Fruit fly (Drosophila melanogaster) whole organism, embryonic: ENCODE data around the gene CG12289.

ENCODE experiments used
- Awh ChIP-seq: fragments of 200-800 bp; sonication (Bioruptor generic); IDR thresholded peaks from 2 replicates; pipeline ENCODE4, ENCODE4 v1.3.6; 2022; ENCODE audit warnings: missing biosample characterization, missing genetic modification characterization
- CG10959 ChIP-seq: fragments of 200-800 bp; sonication (Bioruptor generic); IDR thresholded peaks from 2 replicates; pipeline ENCODE4 v1.3.6; 2022; ENCODE audit warnings: missing biosample characterization, missing genetic modification characterization
- CG11504 ChIP-seq: fragments of 200-800 bp; sonication (Bioruptor generic); optimal IDR thresholded peaks from 3 replicates; lab custom pipeline; 2019; ENCODE audit warnings: missing biosample characterization, mild to moderate bottlenecking, missing genetic modification characterization, moderate library complexity
- CG11560 ChIP-seq: fragments of 200-800 bp; sonication (Bioruptor generic); IDR thresholded peaks from 3 replicates; pipeline ENCODE4 v1.3.6; 2022; ENCODE audit warnings: missing biosample characterization, missing genetic modification characterization
- CG11696 ChIP-seq: fragments of 200-800 bp; sonication (Bioruptor generic); IDR thresholded peaks from 2 replicates; pipeline ENCODE4 v1.3.6; 2022; ENCODE audit warnings: missing biosample characterization, missing genetic modification characterization
- CG13894 ChIP-seq: fragments of 200-800 bp; sonication (Bioruptor generic); optimal IDR thresholded peaks from 3 replicates; lab custom pipeline; 2018; ENCODE audit warnings: missing biosample characterization, mild to moderate bottlenecking, missing genetic modification characterization, moderate library complexity
- CG17829 ChIP-seq: fragments of 200-800 bp; optimal IDR thresholded peaks from 2 replicates; lab custom pipeline; 2019; ENCODE audit warnings: missing biosample characterization, mild to moderate bottlenecking, missing genetic modification characterization, moderate library complexity
- CG18262 ChIP-seq: fragments of 200-800 bp; optimal IDR thresholded peaks from 3 replicates; lab custom pipeline; 2019; ENCODE audit warnings: missing biosample characterization, mild to moderate bottlenecking, missing genetic modification characterization, moderate library complexity
- CG1832 ChIP-seq: fragments of 200-800 bp; sonication (Bioruptor generic); optimal IDR thresholded peaks from 2 replicates; lab custom pipeline; 2017; ENCODE audit warnings: missing biosample characterization, mild to moderate bottlenecking, missing genetic modification characterization, inconsistent platforms
- CG18619 ChIP-seq: fragments of 200-800 bp; sonication (Bioruptor generic); optimal IDR thresholded peaks from 3 replicates; lab custom pipeline; 2017; ENCODE audit warnings: missing biosample characterization, mild to moderate bottlenecking, missing genetic modification characterization
- CG30020 ChIP-seq: fragments of 200-800 bp; optimal IDR thresholded peaks from 2 replicates; lab custom pipeline; 2019; ENCODE audit warnings: missing biosample characterization, mild to moderate bottlenecking, missing genetic modification characterization, moderate library complexity
- CG6272 ChIP-seq: fragments of 200-800 bp; sonication (Bioruptor generic); IDR thresholded peaks from 2 replicates; pipeline ENCODE4 v1.3.6; 2022; ENCODE audit warnings: missing biosample characterization, missing genetic modification characterization
- CG6689 ChIP-seq: fragments of 200-800 bp; sonication (Bioruptor generic); IDR thresholded peaks from 2 replicates; pipeline ENCODE4 v1.3.6; 2022; ENCODE audit warnings: missing biosample characterization, missing genetic modification characterization
- CG7839 ChIP-seq: fragments of 200-800 bp; sonication (Bioruptor generic); optimal IDR thresholded peaks from 3 replicates; lab custom pipeline; 2018; ENCODE audit warnings: missing biosample characterization, mild to moderate bottlenecking, missing genetic modification characterization, moderate library complexity
- CG8924 ChIP-seq: fragments of 200-800 bp; optimal IDR thresholded peaks from 3 replicates; lab custom pipeline; 2019; ENCODE audit warnings: missing biosample characterization, mild to moderate bottlenecking, missing genetic modification characterization, moderate library complexity
- Dfd ChIP-seq, 2 experiments: fragments of >200 bp; optimal IDR thresholded peaks; 2 replicates each; lab custom pipeline; 2017; ENCODE audit warnings: missing biosample characterization in 2 of 2, missing genetic modification characterization in 2 of 2
- Dll ChIP-seq: fragments of 200-800 bp; sonication (Bioruptor generic); IDR thresholded peaks from 4 replicates; pipeline ENCODE4 v1.3.6; 2022; ENCODE audit warnings: missing biosample characterization, missing genetic modification characterization; ENCODE audit not compliant: partially characterized antibody
- E2f1 ChIP-seq: fragments of 200-800 bp; sonication (Bioruptor generic); IDR thresholded peaks from 2 replicates; pipeline ENCODE4 v1.3.6; 2022; ENCODE audit warnings: missing biosample characterization, missing genetic modification characterization
- H15 ChIP-seq: fragments of 200-800 bp; sonication (Bioruptor generic); IDR thresholded peaks from 3 replicates; pipeline ENCODE4 v1.3.6; 2022; ENCODE audit warnings: missing biosample characterization, missing genetic modification characterization
- HLH3B ChIP-seq: fragments of 200-800 bp; sonication (Bioruptor generic); IDR thresholded peaks from 2 replicates; pipeline ENCODE4 v1.3.6; 2022; ENCODE audit warnings: missing biosample characterization, missing genetic modification characterization
- Lpt ChIP-seq: fragments of >200 bp; optimal IDR thresholded peaks from 2 replicates; lab custom pipeline; 2018; ENCODE audit warnings: missing biosample characterization, missing genetic modification characterization
- Sox102F ChIP-seq: fragments of 200-800 bp; sonication (Bioruptor generic); optimal IDR thresholded peaks from 2 replicates; lab custom pipeline; 2018; ENCODE audit warnings: missing biosample characterization, mild to moderate bottlenecking, missing genetic modification characterization, moderate library complexity
- Stat92E ChIP-seq, 3 experiments: fragments of >200 bp in 2 of 3; fragments of 200-800 bp in 1 of 3; sonication (Bioruptor generic) in 1 of 3; optimal IDR thresholded peaks; 2 replicates each; lab custom pipeline; 2017 to 2019; ENCODE audit warnings: missing biosample characterization in 3 of 3, missing genetic modification characterization in 3 of 3, mild to moderate bottlenecking in 1 of 3, moderate library complexity in 1 of 3
- Vsx1 ChIP-seq: fragments of 200-800 bp; sonication (Bioruptor generic); optimal IDR thresholded peaks from 2 replicates; lab custom pipeline; 2017; ENCODE audit warnings: missing biosample characterization, mild to moderate bottlenecking, missing genetic modification characterization, missing genetic modification reagents
- ab ChIP-seq: fragments of 200-800 bp; sonication (Bioruptor generic); optimal IDR thresholded peaks from 2 replicates; lab custom pipeline; 2016; ENCODE audit warnings: missing biosample characterization, missing genetic modification characterization
- abd-A ChIP-seq: fragments of 200-800 bp; sonication (Bioruptor generic); optimal IDR thresholded peaks from 3 replicates; lab custom pipeline; 2019; ENCODE audit warnings: missing biosample characterization, mild to moderate bottlenecking, missing genetic modification characterization, moderate library complexity
- ara ChIP-seq: fragments of 200-800 bp; sonication (Bioruptor generic); IDR thresholded peaks from 2 replicates; pipeline ENCODE4 v1.3.6; 2022; ENCODE audit warnings: missing biosample characterization, missing genetic modification characterization
- ase ChIP-seq: fragments of 200-800 bp; sonication (Bioruptor generic); IDR thresholded peaks from 3 replicates; pipeline ENCODE4 v1.3.6; 2022; ENCODE audit warnings: missing biosample characterization, missing genetic modification characterization
- caup ChIP-seq: fragments of 200-800 bp; sonication (Bioruptor generic); optimal IDR thresholded peaks from 3 replicates; lab custom pipeline; 2017; ENCODE audit warnings: missing biosample characterization, mild to moderate bottlenecking, missing genetic modification characterization, moderate library complexity; ENCODE audit not compliant: severe bottlenecking
- cg ChIP-seq: fragments of 200-800 bp; sonication (Bioruptor generic); optimal IDR thresholded peaks from 3 replicates; lab custom pipeline; 2019; ENCODE audit warnings: missing biosample characterization, mild to moderate bottlenecking, missing genetic modification characterization, moderate library complexity
- chn ChIP-seq: fragments of 200-800 bp; sonication (Bioruptor generic); optimal IDR thresholded peaks from 2 replicates; lab custom pipeline; 2016; ENCODE audit warnings: missing biosample characterization, missing genetic modification characterization
- corto ChIP-seq: fragments of 200-800 bp; sonication (Bioruptor generic); optimal IDR thresholded peaks from 2 replicates; lab custom pipeline; 2016; ENCODE audit warnings: missing biosample characterization, mild to moderate bottlenecking, missing genetic modification characterization, moderate library complexity
- dati ChIP-seq: fragments of 200-800 bp; sonication (Bioruptor generic); IDR thresholded peaks from 2 replicates; pipeline ENCODE4 v1.3.6; 2022; ENCODE audit warnings: missing biosample characterization, missing genetic modification characterization
- dmrt11E ChIP-seq: fragments of 200-800 bp; sonication (Bioruptor generic); optimal IDR thresholded peaks from 3 replicates; lab custom pipeline; 2018; ENCODE audit warnings: missing biosample characterization, mild to moderate bottlenecking, missing genetic modification characterization, moderate library complexity
- fru ChIP-seq: fragments of >200 bp; optimal IDR thresholded peaks from 2 replicates; lab custom pipeline; 2017
- gem ChIP-seq: fragments of 200-800 bp; sonication (Bioruptor generic); optimal IDR thresholded peaks from 2 replicates; lab custom pipeline; 2019; ENCODE audit warnings: missing biosample characterization, mild to moderate bottlenecking, missing genetic modification characterization, moderate library complexity
- gsb ChIP-seq: fragments of 200-800 bp; sonication (Bioruptor generic); IDR thresholded peaks from 2 replicates; pipeline ENCODE4 v1.3.6; 2022; ENCODE audit warnings: missing biosample characterization, missing genetic modification characterization
- hkb ChIP-seq, 2 experiments: fragments of 200-800 bp in 1 of 2; fragments of >200 bp in 1 of 2; sonication (Bioruptor generic) in 1 of 2; IDR thresholded peaks in 1 of 2; optimal IDR thresholded peaks in 1 of 2; 2 replicates each; pipeline versions ENCODE4 v1.3.6 to Lab custom; 2017 to 2022; ENCODE audit warnings: missing biosample characterization in 1 of 2, missing genetic modification characterization in 1 of 2
- jing ChIP-seq: fragments of 200-800 bp; sonication (Bioruptor generic); optimal IDR thresholded peaks from 2 replicates; lab custom pipeline; 2018; ENCODE audit warnings: missing biosample characterization, mild to moderate bottlenecking, missing genetic modification characterization
- kni ChIP-seq: fragments of 200-800 bp; sonication (Bioruptor generic); optimal IDR thresholded peaks from 3 replicates; lab custom pipeline; 2017; ENCODE audit warnings: mild to moderate bottlenecking, missing biosample characterization, missing genetic modification reagents, missing genetic modification characterization
- pho ChIP-seq: fragments of 200-800 bp; sonication (Bioruptor generic); optimal IDR thresholded peaks from 2 replicates; lab custom pipeline; 2016; ENCODE audit warnings: missing biosample characterization, missing genetic modification characterization
- pnt ChIP-seq: fragments of 200-800 bp; sonication (Bioruptor generic); optimal IDR thresholded peaks from 3 replicates; lab custom pipeline; 2016; ENCODE audit warnings: missing biosample characterization, missing genetic modification characterization
- repo ChIP-seq: fragments of 200-800 bp; sonication (Bioruptor generic); optimal IDR thresholded peaks from 2 replicates; lab custom pipeline; 2016; ENCODE audit warnings: missing biosample characterization, missing genetic modification characterization
- salm ChIP-seq: fragments of 200-800 bp; sonication (Bioruptor generic); optimal IDR thresholded peaks from 2 replicates; lab custom pipeline; 2018; ENCODE audit warnings: missing biosample characterization, mild to moderate bottlenecking, missing genetic modification characterization
- stc ChIP-seq: fragments of 200-800 bp; sonication (Bioruptor generic); IDR thresholded peaks from 2 replicates; pipeline ENCODE4 v1.3.6; 2022; ENCODE audit warnings: missing biosample characterization, missing genetic modification characterization
- vvl ChIP-seq: fragments of 200-800 bp; sonication (Bioruptor generic); IDR thresholded peaks from 2 replicates; pipeline ENCODE4 v1.3.6; 2022; ENCODE audit warnings: missing biosample characterization, missing genetic modification characterization
- zen ChIP-seq: fragments of 200-800 bp; sonication (Bioruptor generic); optimal IDR thresholded peaks from 3 replicates; lab custom pipeline; 2018; ENCODE audit warnings: missing biosample characterization, mild to moderate bottlenecking, missing genetic modification characterization, moderate library complexity
- zfh1 ChIP-seq: fragments of 200-800 bp; sonication (Bioruptor generic); IDR thresholded peaks from 3 replicates; pipeline ENCODE4 v1.3.6; 2022; ENCODE audit warnings: missing biosample characterization, missing genetic modification characterization

CG12289 gene

dm6 chr3L:11440258-11440657, 18.0 kb downstream of the CG12289 start:
- TF ChIP-seq zfh1 (GFP tag; lab: Robert Waterston, UW) (0 out of 3 replicates have a peak, but pooled peaks have one; percentile 9), ase (GFP tag; lab: Robert Waterston, UW) (0 out of 3 replicates have a peak, but pooled peaks have one; percentile 21), abd-A (tag; lab: Kevin White, UChicago) (peak; percentile 77), H15 (GFP tag; lab: Robert Waterston, UW) (no peak), dati (no peak), Awh (GFP tag; lab: Robert Waterston, UW) (0 out of 2 replicates have a peak, but pooled peaks have one; percentile 36), kni (GFP tag; lab: Kevin White, UChicago) (no peak), CG1832 (GFP tag; lab: Kevin White, UChicago) (no peak), CG13894 (tag; lab: Kevin White, UChicago) (peak; percentile 63), ab (GFP tag; lab: Kevin White, UChicago) (no peak)

dm6 chr3L:11439570-11439969, 18.7 kb downstream of the CG12289 start:
- TF ChIP-seq ara, result 0 out of 2 replicates have a peak, but pooled peaks have one; percentile 9
- TF ChIP-seq Awh (GFP tag; lab: Robert Waterston, UW), result peak; percentile 33; the same call in 1 of the 2 replicates
- peak; percentile 4 for TF ChIP-seq Sox102F
- peak; percentile 12 for TF ChIP-seq CG17829 (tag; lab: Kevin White, UChicago)
- no peak for TF ChIP-seq Dll (GFP tag; lab: Robert Waterston, UW)
- TF ChIP-seq Lpt (GFP tag; lab: Kevin White, UChicago), result no peak
- TF ChIP-seq zen (tag; lab: Kevin White, UChicago), result no peak
- no peak for TF ChIP-seq hkb (optimal IDR thresholded peaks at IDR 0.05; lab: Kevin White, UChicago)
- 0 out of 2 replicates have a peak, but pooled peaks have one; percentile 38 for TF ChIP-seq hkb (GFP tag; IDR thresholded peaks at IDR 0.05; lab: Robert Waterston, UW)
- TF ChIP-seq CG11696 (GFP tag; lab: Robert Waterston, UW), result 0 out of 2 replicates have a peak, but pooled peaks have one; percentile 12
- peak; percentile 16 for TF ChIP-seq CG8924 (tag; lab: Kevin White, UChicago)
- peak; percentile 38 for TF ChIP-seq CG6689
- no peak for TF ChIP-seq repo (GFP tag; lab: Kevin White, UChicago)
- TF ChIP-seq jing, result no peak
- no peak for TF ChIP-seq CG30020 (tag; lab: Kevin White, UChicago)
- peak; percentile 22 for TF ChIP-seq CG11504 (tag; lab: Kevin White, UChicago)
- peak; percentile 40 for TF ChIP-seq dmrt11E (tag; lab: Kevin White, UChicago)
- TF ChIP-seq pho (GFP tag; lab: Kevin White, UChicago), result no peak
- TF ChIP-seq cg, result peak; percentile 3
- 0 out of 2 replicates have a peak, but pooled peaks have one; percentile 15 for TF ChIP-seq E2f1 (GFP tag; lab: Robert Waterston, UW)
- TF ChIP-seq corto, result no peak
- TF ChIP-seq Dfd (GFP tag; optimal IDR thresholded peaks at IDR 0.05; lab: Kevin White, UChicago), result no peak
- TF ChIP-seq vvl (GFP tag; lab: Robert Waterston, UW), result no peak
- no peak for TF ChIP-seq Stat92E (GFP tag; optimal IDR thresholded peaks at IDR 0.05; lab: Kevin White, UChicago)
- no peak for TF ChIP-seq pnt (GFP tag; lab: Kevin White, UChicago)
- no peak for TF ChIP-seq stc (GFP tag; lab: Robert Waterston, UW)
- TF ChIP-seq salm (tag; lab: Kevin White, UChicago), result no peak
- no peak for TF ChIP-seq gsb (GFP tag; lab: Robert Waterston, UW)
- TF ChIP-seq CG10959, result 0 out of 2 replicates have a peak, but pooled peaks have one; percentile 30
- TF ChIP-seq CG18262, result peak; percentile 42
- peak; percentile 10 for TF ChIP-seq CG7839 (tag; lab: Kevin White, UChicago)
- no peak for TF ChIP-seq CG18619 (GFP tag; lab: Kevin White, UChicago)
- TF ChIP-seq HLH3B, result 0 out of 2 replicates have a peak, but pooled peaks have one; percentile 22
- TF ChIP-seq Vsx1, result no peak
- no peak for TF ChIP-seq chn
- TF ChIP-seq caup (GFP tag; lab: Kevin White, UChicago), result no peak
- TF ChIP-seq gem (tag; lab: Kevin White, UChicago), result peak; percentile 18
- TF ChIP-seq CG11560 (tag; lab: Robert Waterston, UW), result no peak
- no peak for TF ChIP-seq CG6272 (GFP tag; lab: Robert Waterston, UW)
- peak; percentile 36; the same call in 1 of the 3 replicates for TF ChIP-seq zfh1 (GFP tag; lab: Robert Waterston, UW)
- no peak for TF ChIP-seq fru
